Fruit fly (Drosophila melanogaster) whole organism, embryonic: Measurements from ENCODE around the gene CG31191.

ENCODE experiments used
- Bteb2 ChIP-seq: fragments of 200-800 bp; sonication (Bioruptor generic); optimal IDR thresholded peaks from 2 replicates; lab custom pipeline; 2016; ENCODE audit warnings: missing biosample characterization, missing genetic modification characterization
- CG10979 ChIP-seq: fragments of 200-800 bp; sonication (Bioruptor generic); optimal IDR thresholded peaks from 2 replicates; lab custom pipeline; 2018; ENCODE audit warnings: missing biosample characterization, mild to moderate bottlenecking, missing genetic modification characterization, moderate library complexity
- CG11695 ChIP-seq: fragments of 200-800 bp; sonication (Bioruptor generic); IDR thresholded peaks from 3 replicates; pipeline ENCODE4 v1.3.6; 2022; ENCODE audit warnings: missing biosample characterization, missing genetic modification characterization
- CG13775 ChIP-seq: fragments of 200-800 bp; sonication (Bioruptor generic); optimal IDR thresholded peaks from 3 replicates; lab custom pipeline; 2017; ENCODE audit warnings: missing biosample characterization, mild to moderate bottlenecking, missing genetic modification characterization
- CG13894 ChIP-seq: fragments of 200-800 bp; sonication (Bioruptor generic); optimal IDR thresholded peaks from 3 replicates; lab custom pipeline; 2018; ENCODE audit warnings: missing biosample characterization, mild to moderate bottlenecking, missing genetic modification characterization, moderate library complexity
- CG14667 ChIP-seq: fragments of 200-800 bp; sonication (Bioruptor generic); IDR thresholded peaks from 2 replicates; pipeline ENCODE4 v1.3.6; 2022; ENCODE audit warnings: missing biosample characterization, missing genetic modification characterization
- CG15696 ChIP-seq: fragments of 200-800 bp; sonication (Bioruptor generic); optimal IDR thresholded peaks from 2 replicates; lab custom pipeline; 2019; ENCODE audit warnings: missing biosample characterization, mild to moderate bottlenecking, missing genetic modification characterization, moderate library complexity
- CG1602 ChIP-seq: fragments of 200-800 bp; sonication (Bioruptor generic); optimal IDR thresholded peaks from 3 replicates; lab custom pipeline; 2016; ENCODE audit warnings: missing biosample characterization, missing genetic modification characterization
- CG17359 ChIP-seq: fragments of 200-800 bp; sonication (Bioruptor generic); optimal IDR thresholded peaks from 3 replicates; lab custom pipeline; 2018; ENCODE audit warnings: missing biosample characterization, mild to moderate bottlenecking, missing genetic modification characterization, moderate library complexity
- CG17829 ChIP-seq: fragments of 200-800 bp; optimal IDR thresholded peaks from 2 replicates; lab custom pipeline; 2019; ENCODE audit warnings: missing biosample characterization, mild to moderate bottlenecking, missing genetic modification characterization, moderate library complexity
- CG18764 ChIP-seq: fragments of 200-800 bp; sonication (Bioruptor generic); optimal IDR thresholded peaks from 3 replicates; lab custom pipeline; 2016; ENCODE audit warnings: missing biosample characterization, missing genetic modification characterization
- CG2199 ChIP-seq: fragments of 200-800 bp; sonication (Bioruptor generic); IDR thresholded peaks from 3 replicates; pipeline ENCODE4 v1.3.6; 2022; ENCODE audit warnings: missing biosample characterization, missing genetic modification characterization
- CG34376 ChIP-seq: fragments of 200-800 bp; sonication (Bioruptor generic); optimal IDR thresholded peaks from 2 replicates; lab custom pipeline; 2018; ENCODE audit warnings: missing biosample characterization, mild to moderate bottlenecking, missing genetic modification characterization
- CG6272 ChIP-seq: fragments of 200-800 bp; sonication (Bioruptor generic); IDR thresholded peaks from 2 replicates; pipeline ENCODE4 v1.3.6; 2022; ENCODE audit warnings: missing biosample characterization, missing genetic modification characterization
- CG8290 ChIP-seq, 3 experiments: fragments of 200-800 bp; sonication (Bioruptor generic); optimal IDR thresholded peaks; 2 replicates each; lab custom pipeline; 2016 to 2019; ENCODE audit warnings: missing biosample characterization in 3 of 3, missing genetic modification characterization in 3 of 3, mild to moderate bottlenecking in 2 of 3, moderate library complexity in 1 of 3
- CG8765 ChIP-seq: fragments of 200-800 bp; sonication (Bioruptor generic); IDR thresholded peaks from 2 replicates; pipeline ENCODE4 v1.3.6; 2022; ENCODE audit warnings: missing biosample characterization, missing genetic modification characterization
- CG8924 ChIP-seq: fragments of 200-800 bp; optimal IDR thresholded peaks from 3 replicates; lab custom pipeline; 2019; ENCODE audit warnings: missing biosample characterization, mild to moderate bottlenecking, missing genetic modification characterization, moderate library complexity
- CG9727 ChIP-seq: fragments of 200-800 bp; sonication (Bioruptor generic); optimal IDR thresholded peaks from 3 replicates; lab custom pipeline; 2017; ENCODE audit warnings: missing biosample characterization, mild to moderate bottlenecking, missing genetic modification characterization
- CG9932 ChIP-seq: fragments of 200-800 bp; sonication (Bioruptor generic); IDR thresholded peaks from 2 replicates; pipeline ENCODE4 v1.3.6; 2022; ENCODE audit warnings: missing biosample characterization, missing genetic modification characterization
- CrebB ChIP-seq: fragments of 200-800 bp; sonication (Bioruptor generic); optimal IDR thresholded peaks from 3 replicates; lab custom pipeline; 2018; ENCODE audit warnings: missing biosample characterization, mild to moderate bottlenecking, missing genetic modification characterization
- Dip3 ChIP-seq: fragments of 200-800 bp; sonication (Bioruptor generic); optimal IDR thresholded peaks from 3 replicates; lab custom pipeline; 2016; ENCODE audit warnings: missing biosample characterization, missing genetic modification characterization
- Drgx ChIP-seq: fragments of 200-800 bp; sonication (Bioruptor generic); IDR thresholded peaks from 2 replicates; pipeline ENCODE4 v1.3.6; 2022; ENCODE audit warnings: missing biosample characterization, missing genetic modification characterization
- Hsf ChIP-seq: fragments of 200-800 bp; sonication (Bioruptor generic); optimal IDR thresholded peaks from 3 replicates; lab custom pipeline; 2016; ENCODE audit warnings: missing biosample characterization, missing genetic modification characterization
- Lpt ChIP-seq: fragments of >200 bp; optimal IDR thresholded peaks from 2 replicates; lab custom pipeline; 2018; ENCODE audit warnings: missing biosample characterization, missing genetic modification characterization
- MTF-1 ChIP-seq: fragments of 200-800 bp; sonication (Bioruptor generic); optimal IDR thresholded peaks from 2 replicates; lab custom pipeline; 2018; ENCODE audit warnings: missing biosample characterization, mild to moderate bottlenecking, missing genetic modification characterization, borderline replicate concordance
- NFAT ChIP-seq: fragments of 200-800 bp; sonication (Bioruptor generic); IDR thresholded peaks from 2 replicates; pipeline ENCODE4 v1.3.6; 2022; ENCODE audit warnings: missing biosample characterization, missing genetic modification characterization
- Nf-YA ChIP-seq: fragments of 200-800 bp; sonication (Bioruptor generic); IDR thresholded peaks from 2 replicates; pipeline ENCODE4 v1.3.6; 2022; ENCODE audit warnings: missing biosample characterization, missing genetic modification characterization
- Rx ChIP-seq: fragments of 200-800 bp; sonication (Bioruptor generic); IDR thresholded peaks from 2 replicates; pipeline ENCODE4 v1.3.6; 2022; ENCODE audit warnings: missing biosample characterization, missing genetic modification characterization
- bbx ChIP-seq: fragments of 200-800 bp; sonication (Bioruptor generic); IDR thresholded peaks from 2 replicates; pipeline ENCODE4 v1.3.6; 2022; ENCODE audit warnings: missing biosample characterization, missing genetic modification characterization; ENCODE audit not compliant: partially characterized antibody
- dmrt11E ChIP-seq: fragments of 200-800 bp; sonication (Bioruptor generic); optimal IDR thresholded peaks from 3 replicates; lab custom pipeline; 2018; ENCODE audit warnings: missing biosample characterization, mild to moderate bottlenecking, missing genetic modification characterization, moderate library complexity
- esg ChIP-seq: fragments of 200-800 bp; sonication (Bioruptor generic); conservative IDR thresholded peaks from 2 replicates; pipeline ENCODE4 v1.3.6; 2022; ENCODE audit warnings: missing biosample characterization, missing genetic modification characterization
- gcm ChIP-seq: fragments of 200-800 bp; sonication (Bioruptor generic); optimal IDR thresholded peaks from 2 replicates; lab custom pipeline; 2019; ENCODE audit warnings: missing biosample characterization, mild to moderate bottlenecking, missing genetic modification characterization, moderate library complexity
- gem ChIP-seq: fragments of 200-800 bp; sonication (Bioruptor generic); optimal IDR thresholded peaks from 2 replicates; lab custom pipeline; 2019; ENCODE audit warnings: missing biosample characterization, mild to moderate bottlenecking, missing genetic modification characterization, moderate library complexity
- grau ChIP-seq: fragments of 200-800 bp; optimal IDR thresholded peaks from 3 replicates; lab custom pipeline; 2019; ENCODE audit warnings: missing biosample characterization, mild to moderate bottlenecking, missing genetic modification characterization, moderate library complexity
- psq ChIP-seq: fragments of 200-800 bp; sonication (Bioruptor generic); optimal IDR thresholded peaks from 2 replicates; lab custom pipeline; 2017; ENCODE audit warnings: missing biosample characterization, missing genetic modification characterization
- repo ChIP-seq: fragments of 200-800 bp; sonication (Bioruptor generic); optimal IDR thresholded peaks from 2 replicates; lab custom pipeline; 2016; ENCODE audit warnings: missing biosample characterization, missing genetic modification characterization
- sens-2 ChIP-seq: fragments of 200-800 bp; sonication (Bioruptor generic); IDR thresholded peaks from 2 replicates; pipeline ENCODE4 v1.3.6; 2022; ENCODE audit warnings: missing biosample characterization, missing genetic modification characterization
- sr ChIP-seq: fragments of 200-800 bp; sonication (Bioruptor generic); IDR thresholded peaks from 3 replicates; pipeline ENCODE4 v1.3.6; 2022; ENCODE audit warnings: missing biosample characterization, missing genetic modification characterization
- vfl ChIP-seq: fragments of 200-800 bp; sonication (Bioruptor generic); optimal IDR thresholded peaks from 2 replicates; lab custom pipeline; 2016; ENCODE audit warnings: missing biosample characterization, missing genetic modification characterization
- vnd ChIP-seq: fragments of 200-800 bp; sonication (Bioruptor generic); IDR thresholded peaks from 3 replicates; pipeline ENCODE4 v1.3.6; 2022; ENCODE audit warnings: missing biosample characterization, missing genetic modification characterization; ENCODE audit not compliant: partially characterized antibody

The CG31191 gene

DNA sequence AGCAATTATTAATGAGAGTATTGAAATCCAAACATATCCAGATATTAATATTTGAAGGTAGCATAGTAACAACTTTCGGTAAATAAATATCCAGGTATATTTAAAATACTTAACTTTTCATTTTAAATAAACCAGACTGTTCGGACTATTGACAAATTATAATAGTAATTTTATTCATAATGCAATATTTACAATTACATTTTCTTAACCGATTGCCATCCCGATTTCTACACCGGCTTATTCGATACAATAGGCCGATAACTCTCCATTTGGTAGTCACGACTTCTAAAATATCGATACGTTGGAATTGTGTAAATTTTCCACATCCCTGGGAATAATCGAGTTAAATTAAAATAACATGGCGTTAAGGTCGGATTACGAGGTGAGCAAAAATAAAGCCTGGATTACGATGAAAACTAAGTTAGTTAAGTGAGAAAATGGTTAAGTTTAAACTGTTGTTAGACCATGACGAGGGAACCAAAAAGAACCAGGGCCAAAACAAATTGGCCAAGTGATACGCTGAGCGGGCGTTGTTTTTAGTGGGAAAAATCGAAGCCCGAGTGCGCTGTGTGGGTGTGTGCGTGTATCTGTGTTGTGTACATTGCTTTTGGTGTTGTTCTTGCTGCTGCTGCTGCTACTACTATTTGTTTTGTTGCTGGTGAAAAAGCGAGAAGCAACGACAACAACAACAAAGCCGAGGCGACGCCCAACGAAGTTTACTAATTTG, 3.3 kb upstream of the CG31191 start, which contains the start of gene Atpalpha (continued):
- TF ChIP-seq CG1602 (GFP tag; lab: Kevin White, UChicago): no peak
- TF ChIP-seq CG8290 (GFP tag; optimal IDR thresholded peaks at IDR 0.05; lab: Kevin White, UChicago): no peak
- peak in 1 of 2 experiments; percentile 82 for TF ChIP-seq CG8290 (tag; optimal IDR thresholded peaks at IDR 0.05; lab: Kevin White, UChicago)
- no peak for TF ChIP-seq dmrt11E (tag; lab: Kevin White, UChicago)
- no peak for TF ChIP-seq repo
- TF ChIP-seq CG2199 (GFP tag; lab: Robert Waterston, UW): no peak
- peak; percentile 99 for TF ChIP-seq bbx (GFP tag; lab: Robert Waterston, UW)
- TF ChIP-seq gem (tag; lab: Kevin White, UChicago): peak; percentile 19
- no peak for TF ChIP-seq gcm (GFP tag; lab: Kevin White, UChicago)
- TF ChIP-seq CG17359: no peak
- no peak for TF ChIP-seq CG8765 (GFP tag; lab: Robert Waterston, UW)
- TF ChIP-seq CG18764 (GFP tag; lab: Kevin White, UChicago): no peak
- no peak for TF ChIP-seq psq (GFP tag; lab: Kevin White, UChicago)
- no peak for TF ChIP-seq vfl (GFP tag; lab: Kevin White, UChicago)
- no peak for TF ChIP-seq CG6272
- no peak for TF ChIP-seq Dip3
- no peak for TF ChIP-seq Bteb2 (GFP tag; lab: Kevin White, UChicago)
- TF ChIP-seq MTF-1 (GFP tag; lab: Kevin White, UChicago): no peak
- TF ChIP-seq sens-2 (GFP tag; lab: Robert Waterston, UW): no peak
- TF ChIP-seq CG9932 (GFP tag; lab: Robert Waterston, UW): peak; percentile 53
- no peak for TF ChIP-seq CG13894 (tag; lab: Kevin White, UChicago)
- TF ChIP-seq CG13775: peak; percentile 18
- no peak for TF ChIP-seq esg (GFP tag; lab: Robert Waterston, UW)
- no peak for TF ChIP-seq Lpt
- peak; percentile 27 for TF ChIP-seq CG17829 (tag; lab: Kevin White, UChicago)
- TF ChIP-seq grau (tag; lab: Kevin White, UChicago): peak; percentile 12
- peak; percentile 7 for TF ChIP-seq CG34376 (GFP tag; lab: Kevin White, UChicago)
- TF ChIP-seq CrebB (tag; lab: Kevin White, UChicago): no peak
- peak; percentile 19 for TF ChIP-seq Hsf (GFP tag; lab: Kevin White, UChicago)
- no peak for TF ChIP-seq CG9727 (GFP tag; lab: Kevin White, UChicago)
- TF ChIP-seq CG10979 (tag; lab: Kevin White, UChicago): no peak
- no peak for TF ChIP-seq sr (GFP tag; lab: Robert Waterston, UW)
- peak; percentile 40; the same call in 1 of the 2 replicates for TF ChIP-seq NFAT (GFP tag; lab: Robert Waterston, UW)
- TF ChIP-seq vnd (GFP tag; lab: Robert Waterston, UW): peak; percentile 92
- no peak for TF ChIP-seq Rx (GFP tag; lab: Robert Waterston, UW)
- no peak for TF ChIP-seq CG14667 (GFP tag; lab: Robert Waterston, UW)
- TF ChIP-seq CG15696 (tag; lab: Kevin White, UChicago): no peak
- no peak for TF ChIP-seq Drgx (GFP tag; lab: Robert Waterston, UW)
- 0 out of 3 replicates have a peak, but pooled peaks have one; percentile 31 for TF ChIP-seq CG11695 (GFP tag; lab: Robert Waterston, UW)
- TF ChIP-seq CG8924 (tag; lab: Kevin White, UChicago): peak; percentile 68
- no peak for TF ChIP-seq Nf-YA
